Fruit fly (Drosophila melanogaster): ENCODE data around the gene strat.

The strat gene

dm6 chr2L:8279400-8280065 is 40.6 kb upstream of the strat start (continued):
- no peak for TF ChIP-seq shn (GFP tag; optimal IDR thresholded peaks at IDR 0.05)
- TF ChIP-seq Camta (GFP tag; optimal IDR thresholded peaks at IDR 0.05) = peak; percentile 60
- TF ChIP-seq CG15073 (GFP tag; optimal IDR thresholded peaks at IDR 0.05) = no peak
- no peak for TF ChIP-seq CG12744 (GFP tag; optimal IDR thresholded peaks at IDR 0.05)
- TF ChIP-seq salm (tag; optimal IDR thresholded peaks at IDR 0.05) = no peak
- TF ChIP-seq tin (GFP tag; optimal IDR thresholded peaks at IDR 0.05) = peak; percentile 67
- no peak for TF ChIP-seq Gsc (GFP tag; IDR thresholded peaks at IDR 0.05)
- TF ChIP-seq ro (GFP tag; IDR thresholded peaks at IDR 0.05) = no peak
- no peak for TF ChIP-seq Hand (GFP tag; optimal IDR thresholded peaks at IDR 0.05)
- TF ChIP-seq Trl (optimal IDR thresholded peaks at IDR 0.05) = no peak
- peak; percentile 6 for TF ChIP-seq Trl (GFP tag; optimal IDR thresholded peaks at IDR 0.05)
- TF ChIP-seq CG2889 (GFP tag; IDR thresholded peaks at IDR 0.05) = no peak
- TF ChIP-seq Hr78 (GFP tag; optimal IDR thresholded peaks at IDR 0.05) = peak in 1 of 2 experiments; percentile 0
- peak; percentile 38 for TF ChIP-seq CG12104 (GFP tag; optimal IDR thresholded peaks at IDR 0.05)
- TF ChIP-seq CG8089 (GFP tag; optimal IDR thresholded peaks at IDR 0.05) = peak; percentile 50
- TF ChIP-seq gfzf (GFP tag; optimal IDR thresholded peaks at IDR 0.05) = no peak
- peak; percentile 59 for TF ChIP-seq CG11504 (tag; optimal IDR thresholded peaks at IDR 0.05)
- TF ChIP-seq mirr (GFP tag; optimal IDR thresholded peaks at IDR 0.05) = no peak
- peak; percentile 46; the same call in 1 of the 2 replicates for TF ChIP-seq HLH3B (GFP tag; IDR thresholded peaks at IDR 0.05)
- TF ChIP-seq pb (GFP tag; optimal IDR thresholded peaks at IDR 0.05) = no peak
- TF ChIP-seq Pdp1 (GFP tag; optimal IDR thresholded peaks at IDR 0.05) = peak; percentile 47 to 51
- peak; percentile 35; the same call in 1 of the 2 replicates for TF ChIP-seq H2.0 (GFP tag; IDR thresholded peaks at IDR 0.05)
- no peak for TF ChIP-seq dimm (GFP tag; IDR thresholded peaks at IDR 0.05)
- TF ChIP-seq vnd (GFP tag; IDR thresholded peaks at IDR 0.05; ENCODE audit: partially characterized antibody) = no peak
- no peak for TF ChIP-seq Deaf1 (tag; optimal IDR thresholded peaks at IDR 0.05)
- TF ChIP-seq CG7372 (GFP tag; IDR thresholded peaks at IDR 0.05) = 0 out of 2 replicates have a peak, but pooled peaks have one; percentile 6
- TF ChIP-seq CG14860 (GFP tag; IDR thresholded peaks at IDR 0.05; ENCODE audit: partially characterized antibody) = no peak
- no peak for TF ChIP-seq fu2 (GFP tag; optimal IDR thresholded peaks at IDR 0.05)
- TF ChIP-seq Antp (GFP tag; optimal IDR thresholded peaks at IDR 0.05) = no peak
- peak; percentile 20 for TF ChIP-seq CG30020 (tag; optimal IDR thresholded peaks at IDR 0.05)
- TF ChIP-seq klu (GFP tag; IDR thresholded peaks at IDR 0.05) = peak; percentile 18; the same call in 1 of the 2 replicates
- TF ChIP-seq Hsf (GFP tag; optimal IDR thresholded peaks at IDR 0.05) = peak; percentile 71
- peak; percentile 43 for TF ChIP-seq Rx (GFP tag; IDR thresholded peaks at IDR 0.05)
- peak; percentile 33 for TF ChIP-seq odd (GFP tag; optimal IDR thresholded peaks at IDR 0.05)
- TF ChIP-seq mam (GFP tag; optimal IDR thresholded peaks at IDR 0.05) = peak; percentile 5
- peak; percentile 82 for TF ChIP-seq CG2202 (tag; optimal IDR thresholded peaks at IDR 0.05)
- no peak for TF ChIP-seq kah (GFP tag; optimal IDR thresholded peaks at IDR 0.05)
- peak; percentile 88 for TF ChIP-seq CG33557 (GFP tag; optimal IDR thresholded peaks at IDR 0.05)
- no peak for TF ChIP-seq tna (GFP tag; IDR thresholded peaks at IDR 0.05; ENCODE audit: partially characterized antibody)
- TF ChIP-seq zen (tag; optimal IDR thresholded peaks at IDR 0.05) = peak; percentile 71
- no peak for TF ChIP-seq CG17186 (GFP tag; optimal IDR thresholded peaks at IDR 0.05)
- TF ChIP-seq CG6854 (GFP tag; optimal IDR thresholded peaks at IDR 0.05) = no peak
- TF ChIP-seq CG4854 (GFP tag; optimal IDR thresholded peaks at IDR 0.05) = peak; percentile 31
- peak; percentile 63 for TF ChIP-seq CG7556 (GFP tag; optimal IDR thresholded peaks at IDR 0.05)
- TF ChIP-seq Elba2 (GFP tag; optimal IDR thresholded peaks at IDR 0.05) = no peak
- TF ChIP-seq CG3726 (GFP tag; IDR thresholded peaks at IDR 0.05) = no peak
- no peak for TF ChIP-seq cad (GFP tag; optimal IDR thresholded peaks at IDR 0.05)
- peak; percentile 50 for TF ChIP-seq CG18476 (GFP tag; optimal IDR thresholded peaks at IDR 0.05)
- TF ChIP-seq sr (GFP tag; IDR thresholded peaks at IDR 0.05) = no peak
- TF ChIP-seq Vsx1 (GFP tag; optimal IDR thresholded peaks at IDR 0.05) = peak; percentile 32

Data from whole organism, embryonic.